Worm (Caenorhabditis elegans) whole organism, young adult: ENCODE data around the gene F08F8.11.

Experiments
- B0336.3 ChIP-seq: fragments of 200-800 bp; sonication (Bioruptor generic); IDR thresholded peaks from 2 replicates; pipeline ENCODE4 v1.3.6; 2022; ENCODE audit warnings: missing genetic modification characterization, missing compliant biosample characterization
- F22D6.2 ChIP-seq: sonication (generic microtip); optimal IDR thresholded peaks from 2 replicates; lab custom pipeline; 2016; ENCODE audit warnings: mild to moderate bottlenecking, missing genetic modification characterization, missing compliant biosample characterization
- F33H1.4 ChIP-seq: fragments of 200-800 bp; sonication (Bioruptor generic); IDR thresholded peaks from 2 replicates; pipeline ENCODE4 v1.3.6; 2022; ENCODE audit warnings: missing genetic modification reagents, missing genetic modification characterization, missing compliant biosample characterization
- F49E8.2 ChIP-seq: sonication (generic microtip); optimal IDR thresholded peaks from 3 replicates; lab custom pipeline; 2017; ENCODE audit warnings: missing genetic modification characterization, mild to moderate bottlenecking, missing compliant biosample characterization, antibody characterized with exemption, moderate library complexity; ENCODE audit not compliant: insufficient read depth
- F52B5.7 ChIP-seq: sonication (generic microtip); optimal IDR thresholded peaks from 2 replicates; lab custom pipeline; 2016; ENCODE audit warnings: mild to moderate bottlenecking, missing genetic modification characterization, missing compliant biosample characterization
- K12H6.12 ChIP-seq: fragments of 200-800 bp; sonication (Bioruptor generic); optimal IDR thresholded peaks from 2 replicates; lab custom pipeline; 2018; ENCODE audit warnings: mild to moderate bottlenecking, missing genetic modification characterization, missing compliant biosample characterization
- Y53F4B.3 ChIP-seq: fragments of 200-800 bp; sonication (Bioruptor generic); IDR thresholded peaks from 2 replicates; pipeline ENCODE4 v1.3.6; 2022; ENCODE audit warnings: missing genetic modification reagents, missing genetic modification characterization, missing compliant biosample characterization
- Y53G8AR.9 ChIP-seq: fragments of 200-800 bp; sonication (Bioruptor generic); conservative IDR thresholded peaks from 2 replicates; pipeline ENCODE4 v1.3.6; 2022; ENCODE audit warnings: missing genetic modification reagents, missing genetic modification characterization, missing compliant biosample characterization
- Y79H2A.3 ChIP-seq: fragments of 200-800 bp; sonication (Bioruptor generic); conservative IDR thresholded peaks from 2 replicates; pipeline ENCODE4 v1.3.6; 2022; ENCODE audit warnings: missing genetic modification reagents, missing genetic modification characterization, missing compliant biosample characterization
- aptf-2 ChIP-seq: fragments of 200-800 bp; sonication (Bioruptor generic); conservative IDR thresholded peaks from 2 replicates; pipeline ENCODE4 v1.3.6; 2022; ENCODE audit warnings: missing genetic modification reagents, missing genetic modification characterization, missing compliant biosample characterization
- aptf-3 ChIP-seq: fragments of 200-800 bp; sonication (Bioruptor generic); IDR thresholded peaks from 2 replicates; pipeline ENCODE4 v1.3.6; 2022; ENCODE audit warnings: missing genetic modification characterization, missing compliant biosample characterization
- athp-1 ChIP-seq: sonication (generic microtip); optimal IDR thresholded peaks from 2 replicates; lab custom pipeline; 2017; ENCODE audit warnings: mild to moderate bottlenecking, missing genetic modification characterization, missing compliant biosample characterization
- attf-3 ChIP-seq: fragments of 200-800 bp; sonication (Bioruptor generic); conservative IDR thresholded peaks from 2 replicates; pipeline ENCODE4 v1.3.6; 2022; ENCODE audit warnings: missing genetic modification reagents, missing genetic modification characterization, missing compliant biosample characterization
- bed-2 ChIP-seq: fragments of 200-800 bp; sonication (Bioruptor generic); IDR thresholded peaks from 2 replicates; pipeline ENCODE4 v1.3.6; 2022; ENCODE audit warnings: missing genetic modification reagents, missing genetic modification characterization, missing compliant biosample characterization
- ccch-3 ChIP-seq: fragments of 200-800 bp; sonication (Bioruptor generic); optimal IDR thresholded peaks from 2 replicates; lab custom pipeline; 2018; ENCODE audit warnings: mild to moderate bottlenecking, missing genetic modification characterization, missing compliant biosample characterization
- ceh-79 ChIP-seq: sonication (generic microtip); optimal IDR thresholded peaks from 2 replicates; lab custom pipeline; 2017; ENCODE audit warnings: mild to moderate bottlenecking, missing genetic modification characterization, missing compliant biosample characterization
- chd-7 ChIP-seq: sonication (generic microtip); optimal IDR thresholded peaks from 2 replicates; lab custom pipeline; 2016; ENCODE audit warnings: mild to moderate bottlenecking, missing genetic modification characterization, moderate library complexity, missing compliant biosample characterization
- dpl-1 ChIP-seq: fragments of 150-350 bp; optimal IDR thresholded peaks from 2 replicates; lab custom pipeline; 2014; ENCODE audit warnings: missing biosample characterization, missing genetic modification reagents, missing genetic modification characterization
- egl-44 ChIP-seq: fragments of 200-800 bp; sonication (Bioruptor generic); IDR thresholded peaks from 2 replicates; pipeline ENCODE4 v1.3.6; 2022; ENCODE audit warnings: missing genetic modification reagents, missing genetic modification characterization, missing compliant biosample characterization
- fkh-3 ChIP-seq: sonication (generic microtip); optimal IDR thresholded peaks from 2 replicates; lab custom pipeline; 2016; ENCODE audit warnings: mild to moderate bottlenecking, missing genetic modification characterization, missing compliant biosample characterization
- gei-17 ChIP-seq: fragments of 200-800 bp; sonication (Bioruptor generic); optimal IDR thresholded peaks from 2 replicates; lab custom pipeline; 2018; ENCODE audit warnings: mild to moderate bottlenecking, missing genetic modification characterization, missing compliant biosample characterization
- him-1 ChIP-seq: sonication (generic microtip); optimal IDR thresholded peaks from 2 replicates; lab custom pipeline; 2016; ENCODE audit warnings: missing genotype, missing genetic modification reagents, missing genetic modification characterization, missing compliant biosample characterization
- hmg-20 ChIP-seq: fragments of 200-800 bp; sonication (Bioruptor generic); IDR thresholded peaks from 2 replicates; pipeline ENCODE4 v1.3.6; 2022; ENCODE audit warnings: missing genetic modification reagents, missing genetic modification characterization, missing compliant biosample characterization
- let-526 ChIP-seq: fragments of 200-800 bp; sonication (Bioruptor generic); IDR thresholded peaks from 2 replicates; pipeline ENCODE4 v1.3.6; 2022; ENCODE audit warnings: missing genetic modification reagents, missing genetic modification characterization, missing compliant biosample characterization
- lin-54 ChIP-seq: fragments of 200-800 bp; sonication (Bioruptor generic); optimal IDR thresholded peaks from 2 replicates; lab custom pipeline; 2018; ENCODE audit warnings: mild to moderate bottlenecking, missing genetic modification characterization, missing compliant biosample characterization
- madf-6 ChIP-seq: fragments of 200-800 bp; sonication (Bioruptor generic); IDR thresholded peaks from 2 replicates; pipeline ENCODE4 v1.3.6; 2022; ENCODE audit warnings: missing genetic modification reagents, missing genetic modification characterization, missing compliant biosample characterization
- madf-8 ChIP-seq: fragments of 200-800 bp; sonication (Bioruptor generic); conservative IDR thresholded peaks from 2 replicates; pipeline ENCODE4 v1.3.6; 2022; ENCODE audit warnings: missing genetic modification reagents, missing genetic modification characterization, missing compliant biosample characterization
- mel-28 ChIP-seq: sonication (generic microtip); optimal IDR thresholded peaks from 2 replicates; lab custom pipeline; 2016; ENCODE audit warnings: borderline replicate concordance, mild to moderate bottlenecking, missing genetic modification characterization, missing compliant biosample characterization
- nfya-2 ChIP-seq: fragments of 200-800 bp; sonication (Bioruptor generic); IDR thresholded peaks from 2 replicates; pipeline ENCODE4 v1.3.6; 2022; ENCODE audit warnings: missing genetic modification reagents, missing genetic modification characterization, missing compliant biosample characterization
- nfyb-1 ChIP-seq: fragments of 200-800 bp; sonication (Bioruptor generic); IDR thresholded peaks from 2 replicates; pipeline ENCODE4 v1.3.6; 2022; ENCODE audit warnings: missing genetic modification reagents, missing genetic modification characterization, missing compliant biosample characterization
- nhr-80 ChIP-seq: sonication (generic microtip); optimal IDR thresholded peaks from 2 replicates; lab custom pipeline; 2016; ENCODE audit warnings: missing genetic modification characterization, missing compliant biosample characterization
- nhr-90 ChIP-seq: sonication (generic microtip); optimal IDR thresholded peaks from 2 replicates; lab custom pipeline; 2016; ENCODE audit warnings: missing genotype, mild to moderate bottlenecking, missing genetic modification characterization, missing compliant biosample characterization
- pbrm-1 ChIP-seq: fragments of 200-800 bp; sonication (Bioruptor generic); IDR thresholded peaks from 2 replicates; pipeline ENCODE4 v1.3.6; 2022; ENCODE audit warnings: missing genetic modification reagents, missing genetic modification characterization, missing compliant biosample characterization
- rec-8 ChIP-seq, 2 experiments: sonication (generic microtip); optimal IDR thresholded peaks; 2 replicates each; lab custom pipeline; 2016; ENCODE audit warnings: mild to moderate bottlenecking in 2 of 2, missing genetic modification characterization in 2 of 2, missing genetic modification reagents in 2 of 2, missing genotype in 2 of 2, missing biosample characterization in 1 of 2, missing compliant biosample characterization in 1 of 2, moderate library complexity in 1 of 2
- sdz-38 ChIP-seq: sonication (generic microtip); optimal IDR thresholded peaks from 2 replicates; lab custom pipeline; 2016; ENCODE audit warnings: missing genotype, missing genetic modification characterization, missing compliant biosample characterization
- sea-2 ChIP-seq: fragments of 200-800 bp; sonication (Bioruptor generic); IDR thresholded peaks from 2 replicates; pipeline ENCODE4 v1.3.6; 2022; ENCODE audit warnings: missing genetic modification characterization, missing compliant biosample characterization
- snpc-3.4 ChIP-seq: sonication (generic microtip); optimal IDR thresholded peaks from 2 replicates; lab custom pipeline; 2017; ENCODE audit warnings: missing genetic modification characterization, mild to moderate bottlenecking, missing compliant biosample characterization, antibody characterized with exemption, moderate library complexity, missing genotype, missing genetic modification reagents
- snpc-4 ChIP-seq, 5 experiments: fragments of 150-350 bp in 1 of 5; sonication (generic microtip) in 4 of 5; optimal IDR thresholded peaks; 2 replicates each; lab custom pipeline; 2014 to 2018; ENCODE audit warnings: missing genetic modification characterization in 5 of 5, missing biosample characterization in 3 of 5, antibody characterized with exemption in 2 of 5, mild to moderate bottlenecking in 2 of 5, missing compliant biosample characterization in 2 of 5, missing genotype in 2 of 5, moderate library complexity in 2 of 5, missing genetic modification reagents in 1 of 5
- somi-1 ChIP-seq: fragments of 200-800 bp; sonication (Bioruptor generic); optimal IDR thresholded peaks from 2 replicates; lab custom pipeline; 2018; ENCODE audit warnings: mild to moderate bottlenecking, missing genetic modification characterization, missing compliant biosample characterization
- sptf-2 ChIP-seq: fragments of 200-800 bp; sonication (Bioruptor generic); optimal IDR thresholded peaks from 2 replicates; lab custom pipeline; 2018; ENCODE audit warnings: mild to moderate bottlenecking, missing genetic modification characterization, missing compliant biosample characterization
- tbp1 ChIP-seq: fragments of 200-800 bp; sonication (Bioruptor generic); optimal IDR thresholded peaks from 2 replicates; lab custom pipeline; 2018; ENCODE audit warnings: mild to moderate bottlenecking, missing genetic modification characterization, missing compliant biosample characterization
- xnd-1 ChIP-seq: sonication (generic microtip); optimal IDR thresholded peaks from 2 replicates; lab custom pipeline; 2016; ENCODE audit warnings: missing genotype, missing genetic modification reagents, missing genetic modification characterization, missing compliant biosample characterization
- zim-3 ChIP-seq: sonication (generic microtip); optimal IDR thresholded peaks from 2 replicates; lab custom pipeline; 2017; ENCODE audit warnings: mild to moderate bottlenecking, missing genetic modification characterization, moderate library complexity, missing compliant biosample characterization

The F08F8.11 gene

ce11 chrIII:7369394-7370024 lies 3.8 kb downstream of the F08F8.11 start (continued):
- no peak for TF ChIP-seq athp-1 (tag; lab: Kevin White, UChicago)
- TF ChIP-seq F52B5.7 (tag; lab: Kevin White, UChicago), result no peak
- TF ChIP-seq nhr-80 (tag; lab: Kevin White, UChicago), result no peak
- no peak for TF ChIP-seq ccch-3 (GFP tag; lab: Kevin White, UChicago)
- TF ChIP-seq snpc-3.4 (tag; lab: Kevin White, UChicago), result no peak
- TF ChIP-seq snpc-4 (GFP tag; optimal IDR thresholded peaks at IDR 0.05; lab: Kevin White, UChicago), result no peak
- TF ChIP-seq snpc-4 (tag; optimal IDR thresholded peaks at IDR 0.05; lab: Kevin White, UChicago), result no peak
- TF ChIP-seq somi-1 (GFP tag; lab: Kevin White, UChicago), result peak; percentile 34
- no peak for TF ChIP-seq sea-2 (GFP tag; lab: Robert Waterston, UW)
- TF ChIP-seq chd-7 (tag; lab: Kevin White, UChicago), result peak; percentile 39
- TF ChIP-seq B0336.3 (GFP tag; lab: Robert Waterston, UW), result 0 out of 2 replicates have a peak, but pooled peaks have one; percentile 13
- no peak for TF ChIP-seq bed-2 (GFP tag; lab: Robert Waterston, UW)
- 0 out of 2 replicates have a peak, but pooled peaks have one; percentile 36 for TF ChIP-seq pbrm-1 (GFP tag; lab: Robert Waterston, UW)
- no peak for TF ChIP-seq sdz-38
- TF ChIP-seq him-1, result no peak
- TF ChIP-seq ceh-79 (tag; lab: Kevin White, UChicago), result no peak
- TF ChIP-seq F49E8.2 (tag; lab: Kevin White, UChicago), result no peak
- TF ChIP-seq nhr-90 (tag; lab: Kevin White, UChicago), result no peak
- no peak for TF ChIP-seq tbp1 (GFP tag; lab: Kevin White, UChicago)
- TF ChIP-seq Y53F4B.3 (GFP tag; lab: Robert Waterston, UW), result no peak
- no peak for TF ChIP-seq Y53G8AR.9 (GFP tag; lab: Robert Waterston, UW)
- no peak for TF ChIP-seq attf-3 (GFP tag; lab: Robert Waterston, UW)
- no peak for TF ChIP-seq xnd-1 (tag; lab: Kevin White, UChicago)
- TF ChIP-seq aptf-3 (GFP tag; lab: Robert Waterston, UW), result no peak
- no peak for TF ChIP-seq hmg-20
- TF ChIP-seq aptf-2 (GFP tag; lab: Robert Waterston, UW), result no peak
- TF ChIP-seq fkh-3, result no peak
- no peak for TF ChIP-seq madf-6 (GFP tag; lab: Robert Waterston, UW)
- TF ChIP-seq gei-17, result no peak
- no peak for TF ChIP-seq Y79H2A.3 (GFP tag; lab: Robert Waterston, UW)

ce11 chrIII:7370569-7370968 lies 4.9 kb downstream of the F08F8.11 start:
- TF ChIP-seq tbp1 (GFP tag; lab: Kevin White, UChicago), result peak; percentile 25
- no peak for TF ChIP-seq zim-3

- TF ChIP-seq F33H1.4 (GFP tag; lab: Robert Waterston, UW), result no peak
- no peak for TF ChIP-seq F22D6.2
- TF ChIP-seq zim-3, result no peak
- no peak for TF ChIP-seq rec-8 (tag; optimal IDR thresholded peaks at IDR 0.05; lab: Kevin White, UChicago)
- TF ChIP-seq lin-54, result no peak
- TF ChIP-seq mel-28, result no peak
- TF ChIP-seq sptf-2 (GFP tag; lab: Kevin White, UChicago), result no peak
- TF ChIP-seq nfya-2 (GFP tag; lab: Robert Waterston, UW), result no peak
- TF ChIP-seq dpl-1 (GFP tag; lab: Kevin White, UChicago), result no peak
- no peak for TF ChIP-seq K12H6.12
- no peak for TF ChIP-seq nhr-90 (tag; lab: Kevin White, UChicago)
- TF ChIP-seq egl-44, result no peak
- TF ChIP-seq let-526 (GFP tag; lab: Robert Waterston, UW), result no peak
- TF ChIP-seq nfyb-1, result no peak
- TF ChIP-seq B0336.3 (GFP tag; lab: Robert Waterston, UW), result no peak
- no peak for TF ChIP-seq Y53F4B.3 (GFP tag; lab: Robert Waterston, UW)
- TF ChIP-seq fkh-3, result no peak
- TF ChIP-seq madf-8 (GFP tag; lab: Robert Waterston, UW), result no peak
- no peak for TF ChIP-seq aptf-3 (GFP tag; lab: Robert Waterston, UW)
- no peak for TF ChIP-seq sea-2 (GFP tag; lab: Robert Waterston, UW)
Measured at ce11 chrIII:7373802-7374435, 8.2 kb downstream of the F08F8.11 start.
